Worm (Caenorhabditis elegans) whole organism, L3 larva: ENCODE results near the gene F15E6.5.

ENCODE experiments used
- ceh-28 ChIP-seq: fragments of 150-350 bp; optimal IDR thresholded peaks from 2 replicates; lab custom pipeline; 2014; ENCODE audit warnings: missing biosample characterization, missing genetic modification reagents, missing genetic modification characterization
- elt-1 ChIP-seq: fragments of 150-350 bp; optimal IDR thresholded peaks from 2 replicates; lab custom pipeline; 2014; ENCODE audit warnings: missing biosample characterization, missing genetic modification characterization
- eor-1 ChIP-seq, 2 experiments: fragments of 150-350 bp; optimal IDR thresholded peaks; 2 replicates each; lab custom pipeline; 2014 to 2018; ENCODE audit warnings: missing biosample characterization in 2 of 2, missing genetic modification characterization in 2 of 2
- fkh-10 ChIP-seq: sonication (generic microtip); optimal IDR thresholded peaks from 2 replicates; lab custom pipeline; 2017; ENCODE audit warnings: missing biosample characterization, missing genetic modification reagents, missing genetic modification characterization
- nhr-11 ChIP-seq: fragments of 150-350 bp; optimal IDR thresholded peaks from 2 replicates; lab custom pipeline; 2014; ENCODE audit warnings: missing biosample characterization, missing genetic modification characterization
- nhr-23 ChIP-seq: fragments of 150-350 bp; optimal IDR thresholded peaks from 2 replicates; lab custom pipeline; 2014; ENCODE audit warnings: missing biosample characterization, missing genetic modification reagents, missing genetic modification characterization
- nhr-28 ChIP-seq: fragments of 150-350 bp; optimal IDR thresholded peaks from 2 replicates; lab custom pipeline; 2014; ENCODE audit warnings: missing biosample characterization, missing genetic modification characterization
- nhr-77 ChIP-seq: fragments of 150-350 bp; optimal IDR thresholded peaks from 2 replicates; lab custom pipeline; 2014; ENCODE audit warnings: missing biosample characterization, missing genetic modification characterization
- pha-4 ChIP-seq: fragments of 150-350 bp; optimal IDR thresholded peaks from 2 replicates; lab custom pipeline; 2014; ENCODE audit warnings: missing biosample characterization, missing genetic modification reagents, missing genetic modification characterization
- snpc-4 ChIP-seq: fragments of 150-350 bp; optimal IDR thresholded peaks from 2 replicates; lab custom pipeline; 2014; ENCODE audit warnings: missing biosample characterization, missing genetic modification characterization
- unc-39 ChIP-seq: sonication (generic microtip); optimal IDR thresholded peaks from 4 replicates; lab custom pipeline; 2017; ENCODE audit warnings: missing biosample characterization, missing genetic modification characterization
- ztf-11 ChIP-seq: fragments of 150-350 bp; optimal IDR thresholded peaks from 2 replicates; lab custom pipeline; 2014; ENCODE audit warnings: missing biosample characterization, missing genetic modification characterization

- TF ChIP-seq snpc-4 (tag; lab: Kevin White, UChicago), result no peak
- TF ChIP-seq ztf-11 (tag; lab: Kevin White, UChicago), result no peak
- no peak for TF ChIP-seq nhr-11 (tag; lab: Kevin White, UChicago)
- no peak for TF ChIP-seq nhr-77 (tag; lab: Kevin White, UChicago)
- no peak for TF ChIP-seq ceh-28 (tag; lab: Kevin White, UChicago)
- no peak for TF ChIP-seq nhr-23 (tag; lab: Kevin White, UChicago)
- TF ChIP-seq eor-1 (tag; optimal IDR thresholded peaks at IDR 0.05; lab: Kevin White, UChicago), result no peak
- TF ChIP-seq pha-4 (tag; lab: Kevin White, UChicago), result no peak
- TF ChIP-seq nhr-28 (tag; lab: Kevin White, UChicago), result no peak
- no peak for TF ChIP-seq fkh-10
- TF ChIP-seq unc-39 (tag; lab: Kevin White, UChicago), result no peak
- no peak for TF ChIP-seq elt-1 (tag; lab: Kevin White, UChicago)
Observed at ce11 chrIV:4246493-4246892, 42.9 kb upstream of the F15E6.5 start, which contains the start of gene ttr-20.
